Worm (Caenorhabditis elegans) whole organism, L4 larva: ENCODE results near the gene M02E1.3.

ENCODE experiments used
- F37D6.2 ChIP-seq: sonication (generic microtip); optimal IDR thresholded peaks from 2 replicates; lab custom pipeline; 2016; ENCODE audit warnings: mild to moderate bottlenecking, missing genetic modification characterization, missing compliant biosample characterization
- F44E2.7 ChIP-seq: fragments of 200-800 bp; sonication (Bioruptor generic); IDR thresholded peaks from 2 replicates; pipeline ENCODE4 v2.1.2; 2022; ENCODE audit warnings: missing genetic modification characterization, missing compliant biosample characterization
- F49E8.2 ChIP-seq: sonication (generic microtip); optimal IDR thresholded peaks from 2 replicates; lab custom pipeline; 2016; ENCODE audit warnings: missing compliant biosample characterization, mild to moderate bottlenecking, missing genetic modification characterization, borderline replicate concordance
- T20F7.1 ChIP-seq: fragments of 200-800 bp; sonication (Bioruptor generic); optimal IDR thresholded peaks from 2 replicates; lab custom pipeline; 2018; ENCODE audit warnings: mild to moderate bottlenecking, missing genetic modification characterization, missing compliant biosample characterization
- Y105C5A.15 ChIP-seq: fragments of 200-800 bp; sonication (Bioruptor generic); IDR thresholded peaks from 2 replicates; pipeline ENCODE4 v1.3.6; 2022; ENCODE audit warnings: missing genetic modification characterization, missing compliant biosample characterization
- Y5F2A.4 ChIP-seq: fragments of 200-800 bp; sonication (Bioruptor generic); optimal IDR thresholded peaks from 2 replicates; lab custom pipeline; 2018; ENCODE audit warnings: mild to moderate bottlenecking, missing genetic modification characterization, missing compliant biosample characterization
- ZK546.5 ChIP-seq, 2 experiments: sonication (generic microtip); optimal IDR thresholded peaks; 2 replicates each; lab custom pipeline; 2017; ENCODE audit warnings: missing biosample characterization in 2 of 2, missing genetic modification characterization in 2 of 2
- aha-1 ChIP-seq: fragments of 150-350 bp; peaks from one replicate; lab custom pipeline; 2014; ENCODE audit warnings: missing biosample characterization, missing genetic modification characterization
- aly-2 ChIP-seq: sonication (generic microtip); optimal IDR thresholded peaks from 2 replicates; lab custom pipeline; 2018; ENCODE audit warnings: missing biosample characterization, missing genetic modification characterization
- ama-1 ChIP-seq: fragments of 150-350 bp; optimal IDR thresholded peaks from 2 replicates; lab custom pipeline; 2014; ENCODE audit warnings: inconsistent platforms, mixed read lengths
- arid-1 ChIP-seq: fragments of 200-800 bp; sonication (Bioruptor generic); conservative IDR thresholded peaks from 2 replicates; pipeline ENCODE4 v1.3.6; 2022; ENCODE audit warnings: missing genetic modification reagents, missing genetic modification characterization, missing compliant biosample characterization
- ceh-32 ChIP-seq: sonication (generic microtip); optimal IDR thresholded peaks from 2 replicates; lab custom pipeline; 2016; ENCODE audit warnings: mild to moderate bottlenecking, missing genetic modification characterization, missing compliant biosample characterization; ENCODE audit not compliant: poor library complexity
- ceh-44 ChIP-seq: fragments of 200-800 bp; sonication (Bioruptor generic); IDR thresholded peaks from 2 replicates; pipeline ENCODE4 v1.3.6; 2022; ENCODE audit warnings: missing genetic modification reagents, missing genetic modification characterization, missing compliant biosample characterization
- cey-2 ChIP-seq: sonication (generic microtip); optimal IDR thresholded peaks from 3 replicates; lab custom pipeline; 2017; ENCODE audit warnings: missing genetic modification characterization, mild to moderate bottlenecking, missing compliant biosample characterization, antibody characterized with exemption, borderline replicate concordance; ENCODE audit not compliant: insufficient read depth
- daf-12 ChIP-seq: fragments of 150-350 bp; optimal IDR thresholded peaks from 2 replicates; lab custom pipeline; 2014; ENCODE audit warnings: missing biosample characterization, missing genetic modification reagents, missing genetic modification characterization
- daf-16 ChIP-seq, 3 experiments: sonication (generic microtip); optimal IDR thresholded peaks; 2 replicates each; lab custom pipeline; 2016 to 2017; ENCODE audit warnings: missing genetic modification characterization in 3 of 3, missing genetic modification reagents in 3 of 3, mild to moderate bottlenecking in 2 of 3, missing compliant biosample characterization in 2 of 3, missing biosample characterization in 1 of 3, moderate library complexity in 1 of 3
- daf-19 ChIP-seq: fragments of 200-800 bp; sonication (Bioruptor generic); conservative IDR thresholded peaks from 2 replicates; pipeline ENCODE4 v1.3.6; 2022; ENCODE audit warnings: missing genetic modification characterization, missing compliant biosample characterization
- daf-8 ChIP-seq: fragments of 200-800 bp; sonication (Bioruptor generic); IDR thresholded peaks from 2 replicates; pipeline ENCODE4 v1.3.6; 2022; ENCODE audit warnings: missing genetic modification characterization, missing compliant biosample characterization
- dmd-9 ChIP-seq: fragments of 200-800 bp; sonication (Bioruptor generic); IDR thresholded peaks from 2 replicates; pipeline ENCODE4 v1.3.6; 2022; ENCODE audit warnings: missing genetic modification reagents, missing genetic modification characterization, missing compliant biosample characterization
- duxl-1 ChIP-seq: sonication (generic microtip); optimal IDR thresholded peaks from 2 replicates; lab custom pipeline; 2016; ENCODE audit warnings: mild to moderate bottlenecking, missing genetic modification characterization, moderate library complexity, missing compliant biosample characterization; ENCODE audit not compliant: poor library complexity
- hlh-11 ChIP-seq: fragments of 200-800 bp; sonication (Bioruptor generic); optimal IDR thresholded peaks from 2 replicates; lab custom pipeline; 2018; ENCODE audit warnings: mild to moderate bottlenecking, missing genetic modification characterization, missing compliant biosample characterization
- hlh-30 ChIP-seq: sonication (generic microtip); optimal IDR thresholded peaks from 2 replicates; lab custom pipeline; 2017; ENCODE audit warnings: antibody characterized with exemption, mild to moderate bottlenecking, missing genetic modification characterization, missing compliant biosample characterization; ENCODE audit not compliant: insufficient read depth
- hmg-1.1 ChIP-seq: fragments of 200-800 bp; sonication (Bioruptor generic); IDR thresholded peaks from 2 replicates; pipeline ENCODE4 v1.3.6; 2022; ENCODE audit warnings: missing genetic modification reagents, missing genetic modification characterization, missing compliant biosample characterization
- lim-7 ChIP-seq: fragments of 200-800 bp; sonication (Bioruptor generic); IDR thresholded peaks from 2 replicates; pipeline ENCODE4 v1.3.6; 2022; ENCODE audit warnings: missing genetic modification characterization, missing compliant biosample characterization
- lin-13 ChIP-seq: fragments of 150-350 bp; optimal IDR thresholded peaks from 2 replicates; lab custom pipeline; 2014; ENCODE audit warnings: missing biosample characterization, missing genetic modification reagents, missing genetic modification characterization
- lin-15B ChIP-seq: fragments of 150-350 bp; sonication (generic microtip); optimal IDR thresholded peaks from 3 replicates; lab custom pipeline; 2014; ENCODE audit warnings: missing biosample characterization, missing genetic modification characterization
- lin-38 ChIP-seq: fragments of 200-800 bp; sonication (Bioruptor generic); IDR thresholded peaks from 2 replicates; pipeline ENCODE4 v1.3.6; 2022; ENCODE audit warnings: missing genetic modification reagents, missing genetic modification characterization, missing compliant biosample characterization
- lin-39 ChIP-seq: fragments of 150-350 bp; optimal IDR thresholded peaks from 2 replicates; lab custom pipeline; 2014; ENCODE audit warnings: missing biosample characterization, missing genetic modification reagents, missing genetic modification characterization
- lir-3 ChIP-seq: sonication (generic microtip); optimal IDR thresholded peaks from 2 replicates; lab custom pipeline; 2016; ENCODE audit warnings: mild to moderate bottlenecking, missing genetic modification characterization, missing compliant biosample characterization
- madf-5 ChIP-seq, 2 experiments: fragments of 200-800 bp; sonication (Bioruptor generic); IDR thresholded peaks; 2 replicates each; pipeline ENCODE4 v1.3.6; 2022; ENCODE audit warnings: missing compliant biosample characterization in 2 of 2, missing genetic modification characterization in 2 of 2
- madf-9 ChIP-seq: fragments of 200-800 bp; sonication (Bioruptor generic); conservative IDR thresholded peaks from 2 replicates; pipeline ENCODE4 v1.3.6; 2022; ENCODE audit warnings: missing genetic modification reagents, missing genetic modification characterization, missing compliant biosample characterization
- mdl-1 ChIP-seq, 2 experiments: fragments of 150-350 bp in 1 of 2; sonication (generic microtip) in 1 of 2; optimal IDR thresholded peaks; 2 replicates each; lab custom pipeline; 2014 to 2017; ENCODE audit warnings: missing biosample characterization in 2 of 2, missing genetic modification characterization in 2 of 2
- mes-2 ChIP-seq: sonication (generic microtip); optimal IDR thresholded peaks from 2 replicates; lab custom pipeline; 2016; ENCODE audit warnings: missing genotype, mild to moderate bottlenecking, missing genetic modification characterization, missing compliant biosample characterization; ENCODE audit not compliant: poor library complexity, severe bottlenecking
- mxl-3 ChIP-seq: fragments of 200-800 bp; sonication (Bioruptor generic); optimal IDR thresholded peaks from 2 replicates; lab custom pipeline; 2018; ENCODE audit warnings: mild to moderate bottlenecking, missing genetic modification characterization, missing compliant biosample characterization
- nhr-102 ChIP-seq: sonication (generic microtip); optimal IDR thresholded peaks from 2 replicates; lab custom pipeline; 2016; ENCODE audit warnings: mild to moderate bottlenecking, missing genetic modification characterization, moderate library complexity, missing compliant biosample characterization
- nhr-237 ChIP-seq: sonication (generic microtip); optimal IDR thresholded peaks from 2 replicates; lab custom pipeline; 2017; ENCODE audit warnings: missing biosample characterization, missing genetic modification characterization
- nhr-28 ChIP-seq: fragments of 150-350 bp; optimal IDR thresholded peaks from 2 replicates; lab custom pipeline; 2014; ENCODE audit warnings: missing biosample characterization, missing genetic modification characterization
- nhr-41 ChIP-seq: fragments of 200-800 bp; sonication (Bioruptor generic); IDR thresholded peaks from 2 replicates; pipeline ENCODE4 v1.3.6; 2022; ENCODE audit warnings: missing genetic modification reagents, missing genetic modification characterization, missing compliant biosample characterization
- nhr-42 ChIP-seq: fragments of 200-800 bp; sonication (Bioruptor generic); IDR thresholded peaks from 2 replicates; pipeline ENCODE4 v1.3.6; 2022; ENCODE audit warnings: missing genetic modification characterization, missing compliant biosample characterization
- nhr-48 ChIP-seq: sonication (generic microtip); optimal IDR thresholded peaks from 2 replicates; lab custom pipeline; 2016; ENCODE audit warnings: mild to moderate bottlenecking, missing genetic modification characterization, missing compliant biosample characterization
- php-3 ChIP-seq: fragments of 200-800 bp; sonication (Bioruptor generic); IDR thresholded peaks from 2 replicates; pipeline ENCODE4 v1.3.6; 2022; ENCODE audit warnings: missing genetic modification reagents, missing genetic modification characterization, missing compliant biosample characterization
- pqm-1 ChIP-seq: sonication (generic microtip); optimal IDR thresholded peaks from 2 replicates; lab custom pipeline; 2017; ENCODE audit warnings: missing biosample characterization, missing genetic modification characterization
- snpc-1.2 ChIP-seq: fragments of 200-800 bp; sonication (Bioruptor generic); IDR thresholded peaks from 2 replicates; pipeline ENCODE4 v1.3.6; 2022; ENCODE audit warnings: missing genetic modification reagents, missing genetic modification characterization, missing compliant biosample characterization
- spr-3 ChIP-seq: fragments of 200-800 bp; sonication (Bioruptor generic); optimal IDR thresholded peaks from 2 replicates; lab custom pipeline; 2018; ENCODE audit warnings: mild to moderate bottlenecking, missing genetic modification characterization, missing compliant biosample characterization
- unc-130 ChIP-seq: sonication (generic microtip); optimal IDR thresholded peaks from 2 replicates; lab custom pipeline; 2016; ENCODE audit warnings: missing genetic modification reagents, missing genetic modification characterization, missing compliant biosample characterization
- unc-62 ChIP-seq, 3 experiments: fragments of 150-350 bp in 1 of 3; sonication (generic microtip); optimal IDR thresholded peaks in 2 of 3; peaks in 1 of 3; 1 replicate in 1 of 3; 2 replicates in 2 of 3; lab custom pipeline; 2014 to 2017; ENCODE audit warnings: missing biosample characterization in 3 of 3, missing genetic modification characterization in 3 of 3, missing genetic modification reagents in 3 of 3, missing genotype in 1 of 3
- zfp-3 ChIP-seq: fragments of 200-800 bp; sonication (Bioruptor generic); conservative IDR thresholded peaks from 2 replicates; pipeline ENCODE4 v1.3.6; 2022; ENCODE audit warnings: missing genetic modification reagents, missing genetic modification characterization, missing compliant biosample characterization
- ztf-11 ChIP-seq: fragments of 150-350 bp; optimal IDR thresholded peaks from 2 replicates; lab custom pipeline; 2014; ENCODE audit warnings: missing biosample characterization, missing genetic modification characterization
- ztf-7 ChIP-seq: fragments of 150-350 bp; optimal IDR thresholded peaks from 2 replicates; lab custom pipeline; 2014; ENCODE audit warnings: missing biosample characterization, missing genetic modification characterization

Gene M02E1.3

DNA sequence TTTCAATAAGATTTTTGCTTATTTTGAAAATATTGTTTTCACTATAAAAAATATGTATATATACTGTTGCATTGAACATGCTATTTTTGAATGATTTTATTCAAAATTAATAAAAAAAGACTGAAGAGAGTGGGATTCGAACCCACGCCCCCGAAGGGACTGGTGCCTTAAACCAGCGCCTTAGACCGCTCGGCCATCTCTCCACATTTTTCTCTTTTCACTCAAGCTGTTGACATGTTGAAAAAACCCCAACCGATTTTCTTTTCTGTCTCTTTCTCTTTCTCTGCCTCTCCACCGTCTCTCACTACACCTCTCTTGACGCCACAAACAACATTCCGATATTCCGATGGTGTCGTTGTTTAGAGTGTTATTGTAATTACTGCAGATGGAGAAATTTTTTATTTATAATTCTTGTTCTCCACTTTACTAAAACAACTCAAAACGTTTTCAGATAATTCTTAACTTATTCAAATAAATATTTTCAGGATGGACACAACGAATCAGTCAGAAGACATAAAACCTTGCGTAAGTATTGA lies 30.9 kb downstream of the M02E1.3 start, which contains the start of gene sor-3 (continued):
- peak; percentile 84 for TF ChIP-seq nhr-41
- TF ChIP-seq F44E2.7 (GFP tag; lab: Robert Waterston, UW): no peak
- no peak for TF ChIP-seq nhr-237 (tag; lab: Kevin White, UChicago)
- TF ChIP-seq hlh-30: peak; percentile 65
- TF ChIP-seq spr-3 (GFP tag; lab: Kevin White, UChicago): peak; percentile 31
- peak; percentile 73 for TF ChIP-seq F37D6.2 (tag; lab: Kevin White, UChicago)
- peak; percentile 89 for TF ChIP-seq T20F7.1
- TF ChIP-seq pqm-1 (tag; lab: Kevin White, UChicago): no peak
- peak; percentile 62 for TF ChIP-seq ceh-32 (tag; lab: Kevin White, UChicago)
- TF ChIP-seq lim-7 (GFP tag; lab: Robert Waterston, UW): peak; percentile 92
- peak in 1 of 2 experiments; percentile 73 for TF ChIP-seq mdl-1 (tag; optimal IDR thresholded peaks at IDR 0.05; lab: Kevin White, UChicago)
- peak; percentile 91 to 97; a peak in 3 of 4 replicates for TF ChIP-seq madf-5 (GFP tag; IDR thresholded peaks at IDR 0.05; lab: Robert Waterston, UW)
- TF ChIP-seq zfp-3 (GFP tag; lab: Robert Waterston, UW): peak; percentile 47; the same call in 1 of the 2 replicates
- TF ChIP-seq daf-19 (GFP tag; lab: Robert Waterston, UW): no peak
- TF ChIP-seq F49E8.2: peak; percentile 29
- peak; percentile 71 for TF ChIP-seq ztf-7 (tag; lab: Kevin White, UChicago)
- TF ChIP-seq lin-38 (GFP tag; lab: Robert Waterston, UW): peak; percentile 81; the same call in 1 of the 2 replicates
- TF ChIP-seq unc-62 (GFP tag; optimal IDR thresholded peaks at IDR 0.05 in 1 of 2; lab: Kevin White, UChicago): no peak
- TF ChIP-seq unc-62 (tag; optimal IDR thresholded peaks at IDR 0.05; lab: Kevin White, UChicago): no peak
- no peak for TF ChIP-seq lin-15B (tag; lab: Kevin White, UChicago)
- peak; percentile 44 for TF ChIP-seq mxl-3 (GFP tag; lab: Kevin White, UChicago)
- TF ChIP-seq nhr-28 (tag; lab: Kevin White, UChicago): peak; percentile 85
- no peak for TF ChIP-seq aly-2 (tag; lab: Kevin White, UChicago)
- TF ChIP-seq Y105C5A.15 (GFP tag; lab: Robert Waterston, UW): peak; percentile 76; the same call in 1 of the 2 replicates
- TF ChIP-seq ZK546.5 (tag; optimal IDR thresholded peaks at IDR 0.05; lab: Kevin White, UChicago): no peak
- no peak for TF ChIP-seq ama-1
- no peak for TF ChIP-seq cey-2
- TF ChIP-seq lir-3 (tag; lab: Kevin White, UChicago): peak; percentile 86
- no peak for TF ChIP-seq ztf-11 (tag; lab: Kevin White, UChicago)
- TF ChIP-seq daf-16 (GFP tag; optimal IDR thresholded peaks at IDR 0.05; lab: Kevin White, UChicago): peak; percentile 67 to 94
- TF ChIP-seq daf-16 (tag; optimal IDR thresholded peaks at IDR 0.05; lab: Kevin White, UChicago): peak; percentile 43
- TF ChIP-seq nhr-42 (GFP tag; lab: Robert Waterston, UW): peak; percentile 90
- TF ChIP-seq arid-1 (GFP tag; lab: Robert Waterston, UW): peak; percentile 91
- TF ChIP-seq daf-12: no peak
- peak; percentile 79; the same call in 1 of the 2 replicates for TF ChIP-seq dmd-9
- TF ChIP-seq ceh-44 (GFP tag; lab: Robert Waterston, UW): peak; percentile 80
- peak; percentile 54 for TF ChIP-seq unc-130 (GFP tag; lab: Kevin White, UChicago)
- peak; percentile 87 for TF ChIP-seq snpc-1.2
- peak; percentile 93 for TF ChIP-seq aha-1
- TF ChIP-seq nhr-48 (tag; lab: Kevin White, UChicago): peak; percentile 65
- TF ChIP-seq lin-39 (tag; lab: Kevin White, UChicago): no peak
- no peak for TF ChIP-seq hlh-11
- TF ChIP-seq duxl-1 (tag; lab: Kevin White, UChicago): peak; percentile 85
- TF ChIP-seq lin-13: peak; percentile 76
- TF ChIP-seq Y5F2A.4 (GFP tag; lab: Kevin White, UChicago): peak; percentile 23
- TF ChIP-seq daf-8 (GFP tag; lab: Robert Waterston, UW): no peak
- TF ChIP-seq hmg-1.1 (GFP tag; lab: Robert Waterston, UW): peak; percentile 97
- peak; percentile 77 for TF ChIP-seq mes-2 (tag; lab: Kevin White, UChicago)
- TF ChIP-seq php-3 (GFP tag; lab: Robert Waterston, UW): peak; percentile 55
- TF ChIP-seq madf-9: peak; percentile 86
- no peak for TF ChIP-seq nhr-102 (tag; lab: Kevin White, UChicago)
